Fruit fly (Drosophila melanogaster): Measurements from ENCODE around the gene CG45012.

The CG45012 gene

DNA sequence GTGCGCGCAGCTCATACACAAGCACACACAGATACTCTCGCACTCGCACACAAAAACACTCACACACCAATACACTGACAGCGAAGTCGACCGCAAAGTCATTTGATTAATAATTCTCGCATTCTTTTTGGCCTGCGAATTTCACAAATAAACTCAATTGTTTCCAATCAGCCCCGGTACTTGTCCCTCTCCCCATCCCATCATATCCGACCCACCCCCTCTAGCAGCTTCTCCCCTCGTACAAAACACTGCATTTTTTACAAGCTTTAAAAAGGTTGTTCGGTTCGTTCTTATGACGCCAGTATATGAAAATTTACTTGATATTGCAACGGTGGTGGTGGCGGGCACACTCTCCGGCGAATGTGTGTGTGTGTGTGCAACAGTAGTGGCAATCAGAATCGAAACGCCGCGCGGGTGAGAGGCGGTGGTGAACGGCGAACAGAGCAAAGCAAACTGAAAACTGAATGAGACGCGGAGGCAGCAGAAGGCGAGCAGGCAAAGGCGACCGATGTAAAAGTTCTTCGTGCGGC, 26.6 kb upstream of the CG45012 start (continued):
- no peak for TF ChIP-seq CG32006 (GFP tag; optimal IDR thresholded peaks at IDR 0.05)
- TF ChIP-seq Lpt (GFP tag; optimal IDR thresholded peaks at IDR 0.05) = peak; percentile 64
- TF ChIP-seq Met (GFP tag; optimal IDR thresholded peaks at IDR 0.05) = peak; percentile 13
- no peak for TF ChIP-seq topi (GFP tag; optimal IDR thresholded peaks at IDR 0.05)
- TF ChIP-seq salr (GFP tag; optimal IDR thresholded peaks at IDR 0.05) = peak in 1 of 2 experiments; percentile 19
- TF ChIP-seq spab (GFP tag; optimal IDR thresholded peaks at IDR 0.05) = no peak
- no peak for TF ChIP-seq fd59A (GFP tag; optimal IDR thresholded peaks at IDR 0.05)
- TF ChIP-seq CG1621 (tag; optimal IDR thresholded peaks at IDR 0.05) = peak; percentile 78
- TF ChIP-seq net (GFP tag; optimal IDR thresholded peaks at IDR 0.05) = peak; percentile 35
- no peak for TF ChIP-seq CG34406 (GFP tag; optimal IDR thresholded peaks at IDR 0.05)
- TF ChIP-seq CG31627 (GFP tag; optimal IDR thresholded peaks at IDR 0.05) = no peak
- peak; percentile 94 for TF ChIP-seq svp (GFP tag)
- TF ChIP-seq CG3032 (tag; optimal IDR thresholded peaks at IDR 0.05) = no peak
- TF ChIP-seq achi (GFP tag; optimal IDR thresholded peaks at IDR 0.05) = peak; percentile 11
- peak; percentile 54 for TF ChIP-seq vri (GFP tag; optimal IDR thresholded peaks at IDR 0.05)

DNA sequence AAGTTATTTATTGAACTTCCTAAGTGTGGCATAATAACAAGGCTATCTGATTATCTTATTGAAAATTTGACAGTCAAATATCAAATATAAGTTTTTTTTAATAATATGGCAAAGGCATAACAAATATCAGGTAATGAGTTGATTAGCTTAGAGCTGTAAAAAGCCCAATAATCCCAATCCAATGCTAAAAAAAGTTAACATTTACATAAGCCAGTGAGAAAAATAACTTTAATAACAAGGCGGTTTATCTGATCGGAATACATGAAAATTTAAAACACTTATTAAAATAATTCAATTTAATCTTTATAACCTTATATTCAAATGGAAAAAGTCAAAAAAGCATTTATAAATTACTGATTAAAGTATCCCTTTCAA, 26.1 kb upstream of the CG45012 start:
- TF ChIP-seq Smox (GFP tag; optimal IDR thresholded peaks at IDR 0.05) (peak; percentile 23), Hr4 (GFP tag; optimal IDR thresholded peaks at IDR 0.05) (peak; percentile 6), CG8632 (GFP tag; optimal IDR thresholded peaks at IDR 0.05) (no peak), CG32006 (GFP tag; optimal IDR thresholded peaks at IDR 0.05) (peak; percentile 25), pdm3 (GFP tag; optimal IDR thresholded peaks at IDR 0.05) (no peak), fd59A (GFP tag; optimal IDR thresholded peaks at IDR 0.05) (peak; percentile 1), CG31627 (GFP tag; optimal IDR thresholded peaks at IDR 0.05) (no peak), spab (GFP tag; optimal IDR thresholded peaks at IDR 0.05) (no peak)

DNA sequence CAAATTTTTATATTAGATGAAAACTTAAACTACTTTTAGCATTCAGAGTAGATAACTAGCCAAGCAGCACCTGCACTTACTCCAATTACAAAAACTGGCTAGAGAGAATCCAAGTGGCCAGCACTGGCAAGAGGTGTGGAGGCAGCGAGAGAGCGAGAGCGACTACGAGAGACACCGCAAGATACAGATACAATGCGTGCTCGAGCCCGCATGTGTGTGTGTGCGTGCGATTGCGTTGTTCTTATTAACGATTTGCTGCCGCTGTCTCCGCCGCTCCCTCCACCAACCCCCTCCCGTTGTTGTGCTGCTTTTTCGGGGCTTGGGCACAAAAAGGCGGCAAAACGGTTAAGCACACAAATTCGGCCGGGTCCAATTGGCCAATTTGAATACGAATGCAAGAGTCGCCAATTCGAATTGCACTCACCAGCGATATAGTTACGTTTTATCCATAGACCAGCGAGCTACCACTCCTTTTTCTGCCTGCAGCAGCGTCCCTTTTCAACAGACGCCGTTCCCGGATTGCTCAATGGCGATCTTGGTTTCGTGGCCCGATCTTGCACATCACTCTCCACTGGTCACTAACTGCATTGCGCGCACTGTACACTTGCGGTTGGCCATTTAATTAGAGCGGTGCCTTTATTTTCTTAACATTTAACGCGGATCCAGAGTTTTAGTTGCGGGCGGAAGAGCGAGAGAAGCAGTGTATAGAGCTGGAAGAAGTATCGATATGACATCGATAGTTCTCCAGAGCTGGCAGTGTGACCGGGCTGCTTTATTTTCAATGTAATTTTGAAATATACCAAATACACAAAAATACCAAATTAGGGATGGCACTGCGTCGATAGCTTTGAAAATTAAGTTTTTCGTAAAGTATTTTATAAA, 25.5 kb upstream of the CG45012 start, which contains the start of gene crol:
crol (minus strand) TSS at position 737 of the 882 bp plus-strand sequence.
- TF ChIP-seq CG7368 (GFP tag; optimal IDR thresholded peaks at IDR 0.05) (no peak), spab (GFP tag; optimal IDR thresholded peaks at IDR 0.05) (no peak), fkh (GFP tag; optimal IDR thresholded peaks at IDR 0.05) (peak; percentile 23), CG1621 (tag; optimal IDR thresholded peaks at IDR 0.05) (peak; percentile 42), CG6854 (GFP tag; optimal IDR thresholded peaks at IDR 0.05) (peak; percentile 5), dsx (GFP tag; optimal IDR thresholded peaks at IDR 0.05; ENCODE audit: poor library complexity, severe bottlenecking) (peak; percentile 17), Ets21C (GFP tag; optimal IDR thresholded peaks at IDR 0.05) (no peak), Eip93F (GFP tag; optimal IDR thresholded peaks at IDR 0.05) (peak; percentile 19), ss (GFP tag; optimal IDR thresholded peaks at IDR 0.05) (peak; percentile 66 to 82), fd85E (GFP tag; optimal IDR thresholded peaks at IDR 0.05) (no peak), CG6276 (GFP tag; optimal IDR thresholded peaks at IDR 0.05) (no peak), Met (GFP tag; optimal IDR thresholded peaks at IDR 0.05) (no peak), CG8319 (GFP tag; optimal IDR thresholded peaks at IDR 0.05) (no peak), CG32006 (GFP tag; optimal IDR thresholded peaks at IDR 0.05) (no peak), Smox (GFP tag; optimal IDR thresholded peaks at IDR 0.05) (no peak), CG6808 (GFP tag; optimal IDR thresholded peaks at IDR 0.05) (peak; percentile 28), CG15336 (GFP tag; IDR thresholded peaks at IDR 0.05) (0 out of 2 replicates have a peak, but pooled peaks have one; percentile 26), vri (GFP tag; optimal IDR thresholded peaks at IDR 0.05) (peak; percentile 71), CG6163 (GFP tag; IDR thresholded peaks at IDR 0.05) (peak; percentile 58; the same call in 2 of the 3 replicates), Gug (GFP tag; IDR thresholded peaks at IDR 0.05) (no peak), Eip78C (GFP tag) (peak; percentile 85), cyc (GFP tag; optimal IDR thresholded peaks at IDR 0.05) (peak; percentile 4), pdm3 (GFP tag; optimal IDR thresholded peaks at IDR 0.05) (peak; percentile 6), acj6 (GFP tag; optimal IDR thresholded peaks at IDR 0.05) (no peak), esn (GFP tag; optimal IDR thresholded peaks at IDR 0.05) (peak; percentile 31), CG11762 (GFP tag; optimal IDR thresholded peaks at IDR 0.05; ENCODE audit: insufficient read depth) (no peak), OdsH (GFP tag; optimal IDR thresholded peaks at IDR 0.05) (peak; percentile 15), Ets96B (tag; optimal IDR thresholded peaks at IDR 0.05) (no peak), Lpt (GFP tag; optimal IDR thresholded peaks at IDR 0.05) (peak; percentile 47), topi (GFP tag; optimal IDR thresholded peaks at IDR 0.05) (no peak), CG3032 (tag; optimal IDR thresholded peaks at IDR 0.05) (no peak), CG10669 (GFP tag; optimal IDR thresholded peaks at IDR 0.05) (no peak), CG11294 (GFP tag; IDR thresholded peaks at IDR 0.05) (no peak), CG6792 (GFP tag; optimal IDR thresholded peaks at IDR 0.05) (no peak), eg (GFP tag; IDR thresholded peaks at IDR 0.05) (peak; percentile 50; the same call in 1 of the 3 replicates)
